Worm (Caenorhabditis elegans): ENCODE measurements around the gene Y53F4B.11.

ce11 chrII:15025100-15025499, 14.6 kb downstream of the Y53F4B.11 start:
- no peak for TF ChIP-seq R02D3.7 (tag; optimal IDR thresholded peaks at IDR 0.05)
- no peak for TF ChIP-seq aly-2 (tag; optimal IDR thresholded peaks at IDR 0.05)
- no peak for TF ChIP-seq unc-62 (GFP tag; optimal IDR thresholded peaks at IDR 0.05)
- no peak for TF ChIP-seq ama-1 (optimal IDR thresholded peaks at IDR 0.05)
- no peak for TF ChIP-seq lin-11 (tag; optimal IDR thresholded peaks at IDR 0.05)
- TF ChIP-seq unc-55 (GFP tag; optimal IDR thresholded peaks at IDR 0.05): no peak
- TF ChIP-seq mdl-1 (tag; optimal IDR thresholded peaks at IDR 0.05): no peak
- TF ChIP-seq alr-1 (tag; optimal IDR thresholded peaks at IDR 0.05): no peak
- no peak for TF ChIP-seq egl-27 (tag; optimal IDR thresholded peaks at IDR 0.05)
- TF ChIP-seq fos-1 (tag; optimal IDR thresholded peaks at IDR 0.05): no peak
- no peak for TF ChIP-seq skn-1 (tag; optimal IDR thresholded peaks at IDR 0.05)

Measured in whole organism, L2 larva.